Fruit fly (Drosophila melanogaster): Measurements from ENCODE around the gene TfIIFalpha.
A peak's percentile ranks its signal among the peaks of the same experiment; 100 is the strongest.

The TfIIFalpha gene

dm6 chr3R:6423984-6424602 is 43.8 kb downstream of the TfIIFalpha start (continued):
- TF ChIP-seq mam (GFP tag; optimal IDR thresholded peaks at IDR 0.05) (peak; percentile 95), Usf (GFP tag; optimal IDR thresholded peaks at IDR 0.05) (peak; percentile 83), CG8388 (GFP tag; optimal IDR thresholded peaks at IDR 0.05) (peak; percentile 89), YL-1 (GFP tag; optimal IDR thresholded peaks at IDR 0.05) (peak; percentile 50), jing (GFP tag; optimal IDR thresholded peaks at IDR 0.05) (peak; percentile 83), Ets97D (GFP tag; optimal IDR thresholded peaks at IDR 0.05) (peak; percentile 72), CG11504 (tag; optimal IDR thresholded peaks at IDR 0.05) (peak; percentile 89), CG10462 (GFP tag; optimal IDR thresholded peaks at IDR 0.05) (peak; percentile 90), CG10267 (tag; optimal IDR thresholded peaks at IDR 0.05) (peak; percentile 87), emc (GFP tag; optimal IDR thresholded peaks at IDR 0.05) (peak; percentile 59), maf-S (GFP tag; optimal IDR thresholded peaks at IDR 0.05) (peak; percentile 86), trem (tag; optimal IDR thresholded peaks at IDR 0.05) (peak; percentile 83), kay (GFP tag; optimal IDR thresholded peaks at IDR 0.05) (peak; percentile 87), gcm2 (GFP tag; optimal IDR thresholded peaks at IDR 0.05) (peak; percentile 85), CG4404 (GFP tag; IDR thresholded peaks at IDR 0.05) (peak; percentile 92), Hr51 (GFP tag; optimal IDR thresholded peaks at IDR 0.05) (peak; percentile 89 to 91)

dm6 chr3R:6425454-6426156 is 45.3 kb downstream of the TfIIFalpha start:
- TF ChIP-seq kah (GFP tag; optimal IDR thresholded peaks at IDR 0.05) (peak; percentile 64), CG14710 (tag; optimal IDR thresholded peaks at IDR 0.05) (peak; percentile 43), CG15269 (tag; optimal IDR thresholded peaks at IDR 0.05) (no peak), CG11695 (GFP tag; IDR thresholded peaks at IDR 0.05) (no peak; the same call in 2 of the 3 replicates), ftz-f1 (GFP tag; optimal IDR thresholded peaks at IDR 0.05) (no peak), gce (GFP tag; IDR thresholded peaks at IDR 0.05) (no peak), Rfx (GFP tag; IDR thresholded peaks at IDR 0.05) (no peak), Fer3 (tag; optimal IDR thresholded peaks at IDR 0.05) (no peak), esg (GFP tag; conservative IDR thresholded peaks at IDR 0.05) (0 out of 2 replicates have a peak, but pooled peaks have one; percentile 5), unpg (GFP tag; optimal IDR thresholded peaks at IDR 0.05) (peak; percentile 14), lov (optimal IDR thresholded peaks at IDR 0.05) (no peak), lov (GFP tag; IDR thresholded peaks at IDR 0.05) (no peak), Camta (GFP tag; optimal IDR thresholded peaks at IDR 0.05) (no peak), sc (optimal IDR thresholded peaks at IDR 0.05) (no peak), sc (GFP tag; optimal IDR thresholded peaks at IDR 0.05) (peak; percentile 35), scrt (GFP tag; optimal IDR thresholded peaks at IDR 0.05) (no peak), CG4820 (GFP tag; optimal IDR thresholded peaks at IDR 0.05) (peak; percentile 18), CG16815 (GFP tag; optimal IDR thresholded peaks at IDR 0.05) (peak; percentile 10), dmrt99B (tag; optimal IDR thresholded peaks at IDR 0.05) (peak; percentile 8), Drgx (GFP tag; IDR thresholded peaks at IDR 0.05) (peak; percentile 11; the same call in 1 of the 2 replicates), sr (GFP tag; IDR thresholded peaks at IDR 0.05) (no peak), sens (GFP tag) (peak; percentile 93), disco-r (GFP tag; optimal IDR thresholded peaks at IDR 0.05) (no peak), CG30403 (GFP tag; optimal IDR thresholded peaks at IDR 0.05) (peak; percentile 26), Fer1 (GFP tag; optimal IDR thresholded peaks at IDR 0.05) (no peak), stwl (tag; optimal IDR thresholded peaks at IDR 0.05) (no peak), Hsf (GFP tag; optimal IDR thresholded peaks at IDR 0.05) (peak; percentile 28), chif (GFP tag; optimal IDR thresholded peaks at IDR 0.05) (peak in 1 of 2 experiments; percentile 17), CG11560 (tag; IDR thresholded peaks at IDR 0.05) (no peak), tap (tag; optimal IDR thresholded peaks at IDR 0.05) (no peak), zfh2 (GFP tag; optimal IDR thresholded peaks at IDR 0.05) (no peak), lilli (GFP tag; optimal IDR thresholded peaks at IDR 0.05) (no peak), CG31441 (GFP tag; IDR thresholded peaks at IDR 0.05) (peak; percentile 33; the same call in 1 of the 2 replicates), CG10462 (GFP tag; optimal IDR thresholded peaks at IDR 0.05) (no peak)

All from whole organism, embryonic.